Fruit fly (Drosophila melanogaster) whole organism, embryonic: ENCODE measurements around the gene DhpD.

ENCODE experiments used
- ATbp ChIP-seq: fragments of 200-800 bp; sonication (Bioruptor generic); optimal IDR thresholded peaks from 2 replicates; lab custom pipeline; 2017; ENCODE audit warnings: missing biosample characterization, mild to moderate bottlenecking, missing genetic modification characterization, missing genetic modification reagents
- Adf1 ChIP-seq: fragments of 200-800 bp; sonication (Bioruptor generic); IDR thresholded peaks from 2 replicates; pipeline ENCODE4 v1.3.6; 2022; ENCODE audit warnings: missing biosample characterization, missing genetic modification characterization
- Asciz ChIP-seq: fragments of 200-800 bp; sonication (Bioruptor generic); optimal IDR thresholded peaks from 2 replicates; lab custom pipeline; 2017; ENCODE audit warnings: missing biosample characterization, mild to moderate bottlenecking, missing genetic modification characterization, missing genetic modification reagents
- Bteb2 ChIP-seq: fragments of 200-800 bp; sonication (Bioruptor generic); optimal IDR thresholded peaks from 2 replicates; lab custom pipeline; 2016; ENCODE audit warnings: missing biosample characterization, missing genetic modification characterization
- CG10462 ChIP-seq: fragments of 200-800 bp; sonication (Bioruptor generic); optimal IDR thresholded peaks from 2 replicates; lab custom pipeline; 2016; ENCODE audit warnings: missing biosample characterization, missing genetic modification characterization
- CG10959 ChIP-seq: fragments of 200-800 bp; sonication (Bioruptor generic); IDR thresholded peaks from 2 replicates; pipeline ENCODE4 v1.3.6; 2022; ENCODE audit warnings: missing biosample characterization, missing genetic modification characterization
- CG11695 ChIP-seq: fragments of 200-800 bp; sonication (Bioruptor generic); IDR thresholded peaks from 3 replicates; pipeline ENCODE4 v1.3.6; 2022; ENCODE audit warnings: missing biosample characterization, missing genetic modification characterization
- CG1529 ChIP-seq: fragments of 200-800 bp; sonication (Bioruptor generic); optimal IDR thresholded peaks from 3 replicates; lab custom pipeline; 2018; ENCODE audit warnings: missing biosample characterization, missing genetic modification characterization
- CG16863 ChIP-seq: fragments of 200-800 bp; sonication (Bioruptor generic); optimal IDR thresholded peaks from 3 replicates; lab custom pipeline; 2016; ENCODE audit warnings: missing biosample characterization, missing genetic modification characterization
- CG17568 ChIP-seq: fragments of 200-800 bp; sonication (Bioruptor generic); optimal IDR thresholded peaks from 2 replicates; lab custom pipeline; 2018; ENCODE audit warnings: missing biosample characterization, mild to moderate bottlenecking, missing genetic modification characterization, moderate library complexity
- CG3065 ChIP-seq: fragments of 200-800 bp; sonication (Bioruptor generic); optimal IDR thresholded peaks from 2 replicates; lab custom pipeline; 2016; ENCODE audit warnings: missing biosample characterization, missing genetic modification characterization
- CG31224 ChIP-seq: fragments of 200-800 bp; sonication (Bioruptor generic); IDR thresholded peaks from 2 replicates; pipeline ENCODE4 v1.3.6; 2022; ENCODE audit warnings: missing biosample characterization, missing genetic modification characterization
- CG31365 ChIP-seq: fragments of 200-800 bp; sonication (Bioruptor generic); optimal IDR thresholded peaks from 2 replicates; lab custom pipeline; 2018; ENCODE audit warnings: missing biosample characterization, mild to moderate bottlenecking, missing genetic modification characterization
- CG34422 ChIP-seq: fragments of 200-800 bp; sonication (Bioruptor generic); IDR thresholded peaks from 3 replicates; pipeline ENCODE4 v1.3.6; 2022; ENCODE audit warnings: missing biosample characterization, missing genetic modification characterization
- CG4424 ChIP-seq: fragments of 200-800 bp; sonication (Bioruptor generic); optimal IDR thresholded peaks from 3 replicates; lab custom pipeline; 2016; ENCODE audit warnings: missing biosample characterization, missing genetic modification characterization
- CG4854 ChIP-seq: fragments of 200-800 bp; sonication (Bioruptor generic); optimal IDR thresholded peaks from 2 replicates; lab custom pipeline; 2016; ENCODE audit warnings: missing biosample characterization, missing genetic modification characterization, inconsistent platforms
- CG7271 ChIP-seq: fragments of 200-800 bp; sonication (Bioruptor generic); optimal IDR thresholded peaks from 2 replicates; lab custom pipeline; 2018; ENCODE audit warnings: missing biosample characterization, mild to moderate bottlenecking, missing genetic modification characterization, moderate library complexity
- CG8089 ChIP-seq: fragments of 200-800 bp; sonication (Bioruptor generic); optimal IDR thresholded peaks from 3 replicates; lab custom pipeline; 2016; ENCODE audit warnings: missing biosample characterization, missing genetic modification characterization
- CoRest ChIP-seq: fragments of 200-800 bp; sonication (Bioruptor generic); optimal IDR thresholded peaks from 3 replicates; lab custom pipeline; 2018; ENCODE audit warnings: missing biosample characterization, mild to moderate bottlenecking, missing genetic modification characterization, moderate library complexity
- D ChIP-seq, 2 experiments: fragments of 200-800 bp in 1 of 2; fragments of >200 bp in 1 of 2; sonication (Bioruptor generic) in 1 of 2; optimal IDR thresholded peaks; 2 replicates in 1 of 2; 3 replicates in 1 of 2; lab custom pipeline; 2017; ENCODE audit warnings: mild to moderate bottlenecking in 1 of 2, missing biosample characterization in 1 of 2, missing genetic modification characterization in 1 of 2, missing genetic modification reagents in 1 of 2
- Hmr ChIP-seq: fragments of 200-800 bp; sonication (Bioruptor generic); optimal IDR thresholded peaks from 3 replicates; lab custom pipeline; 2017; ENCODE audit warnings: mild to moderate bottlenecking, missing biosample characterization, missing genetic modification reagents, missing genetic modification characterization
- Hr51 ChIP-seq, 2 experiments: fragments of 200-800 bp; sonication (Bioruptor generic); optimal IDR thresholded peaks; 2 replicates in 1 of 2; 3 replicates in 1 of 2; lab custom pipeline; 2016 to 2018; ENCODE audit warnings: missing biosample characterization in 2 of 2, missing genetic modification characterization in 2 of 2, mild to moderate bottlenecking in 1 of 2, moderate library complexity in 1 of 2
- Mes4 ChIP-seq: fragments of 200-800 bp; sonication (Bioruptor generic); optimal IDR thresholded peaks from 2 replicates; lab custom pipeline; 2016; ENCODE audit warnings: missing biosample characterization, missing genetic modification characterization
- NFAT ChIP-seq: fragments of 200-800 bp; sonication (Bioruptor generic); IDR thresholded peaks from 2 replicates; pipeline ENCODE4 v1.3.6; 2022; ENCODE audit warnings: missing biosample characterization, missing genetic modification characterization
- Pdp1 ChIP-seq, 2 experiments: fragments of 200-800 bp; sonication (Bioruptor generic); optimal IDR thresholded peaks; 3 replicates each; lab custom pipeline; 2016; ENCODE audit warnings: missing biosample characterization in 2 of 2, missing genetic modification characterization in 2 of 2, mild to moderate bottlenecking in 1 of 2, moderate library complexity in 1 of 2
- al ChIP-seq: fragments of 200-800 bp; sonication (Bioruptor generic); IDR thresholded peaks from 2 replicates; pipeline ENCODE4 v1.3.6; 2022; ENCODE audit warnings: missing biosample characterization, missing genetic modification characterization
- bcd ChIP-seq: fragments of 200-800 bp; sonication (Bioruptor generic); optimal IDR thresholded peaks from 2 replicates; lab custom pipeline; 2017; ENCODE audit warnings: missing biosample characterization, mild to moderate bottlenecking, missing genetic modification characterization
- chm ChIP-seq: fragments of 200-800 bp; sonication (Bioruptor generic); IDR thresholded peaks from 2 replicates; pipeline ENCODE4 v1.3.6; 2022; ENCODE audit warnings: missing biosample characterization, missing genetic modification characterization
- ci ChIP-seq: fragments of 200-800 bp; sonication (Bioruptor generic); IDR thresholded peaks from 3 replicates; pipeline ENCODE4 v1.3.6; 2022; ENCODE audit warnings: missing biosample characterization, missing genetic modification characterization
- dm ChIP-seq: fragments of 200-800 bp; sonication (Bioruptor generic); optimal IDR thresholded peaks from 3 replicates; lab custom pipeline; 2016; ENCODE audit warnings: missing biosample characterization, missing genetic modification characterization
- ems ChIP-seq: fragments of 200-800 bp; sonication (Bioruptor generic); optimal IDR thresholded peaks from 3 replicates; lab custom pipeline; 2016; ENCODE audit warnings: missing biosample characterization, missing genetic modification characterization
- fru ChIP-seq: fragments of >200 bp; optimal IDR thresholded peaks from 2 replicates; lab custom pipeline; 2017
- gsb ChIP-seq: fragments of 200-800 bp; sonication (Bioruptor generic); IDR thresholded peaks from 2 replicates; pipeline ENCODE4 v1.3.6; 2022; ENCODE audit warnings: missing biosample characterization, missing genetic modification characterization
- jing ChIP-seq: fragments of 200-800 bp; sonication (Bioruptor generic); optimal IDR thresholded peaks from 2 replicates; lab custom pipeline; 2018; ENCODE audit warnings: missing biosample characterization, mild to moderate bottlenecking, missing genetic modification characterization
- lilli ChIP-seq: fragments of 200-800 bp; sonication (Bioruptor generic); optimal IDR thresholded peaks from 3 replicates; lab custom pipeline; 2016; ENCODE audit warnings: missing biosample characterization, missing genetic modification characterization
- luna ChIP-seq: fragments of 200-800 bp; sonication (Bioruptor generic); optimal IDR thresholded peaks from 2 replicates; lab custom pipeline; 2016; ENCODE audit warnings: missing biosample characterization, missing genetic modification characterization
- mam ChIP-seq: fragments of 200-800 bp; sonication (Bioruptor generic); optimal IDR thresholded peaks from 3 replicates; lab custom pipeline; 2016; ENCODE audit warnings: missing biosample characterization, missing genetic modification characterization
- p53 ChIP-seq: fragments of 200-800 bp; sonication (Bioruptor generic); optimal IDR thresholded peaks from 2 replicates; lab custom pipeline; 2016; ENCODE audit warnings: missing biosample characterization, missing genetic modification characterization
- pan ChIP-seq, 4 experiments: fragments of >200 bp in 3 of 4; fragments of 200-800 bp in 1 of 4; sonication (Bioruptor generic) in 1 of 4; optimal IDR thresholded peaks in 3 of 4; IDR thresholded peaks in 1 of 4; 2 replicates each; pipeline versions ENCODE4 v1.3.6 to Lab custom; 2017 to 2022; ENCODE audit warnings: missing biosample characterization in 2 of 4, missing genetic modification characterization in 2 of 4, mixed read lengths in 1 of 4
- pnt ChIP-seq: fragments of 200-800 bp; sonication (Bioruptor generic); optimal IDR thresholded peaks from 3 replicates; lab custom pipeline; 2016; ENCODE audit warnings: missing biosample characterization, missing genetic modification characterization
- repo ChIP-seq: fragments of 200-800 bp; sonication (Bioruptor generic); optimal IDR thresholded peaks from 2 replicates; lab custom pipeline; 2016; ENCODE audit warnings: missing biosample characterization, missing genetic modification characterization
- row ChIP-seq: fragments of 200-800 bp; sonication (Bioruptor generic); IDR thresholded peaks from 3 replicates; pipeline ENCODE4 v1.3.6; 2022; ENCODE audit warnings: missing biosample characterization, missing genetic modification characterization
- sqz ChIP-seq: fragments of 200-800 bp; sonication (Bioruptor generic); optimal IDR thresholded peaks from 3 replicates; lab custom pipeline; 2018; ENCODE audit warnings: missing biosample characterization, mild to moderate bottlenecking, missing genetic modification characterization
- tll ChIP-seq, 2 experiments: fragments of 200-800 bp in 1 of 2; fragments of >200 bp in 1 of 2; sonication (Bioruptor generic) in 1 of 2; optimal IDR thresholded peaks; 2 replicates each; lab custom pipeline; 2017 to 2019; ENCODE audit warnings: missing biosample characterization in 2 of 2, missing genetic modification characterization in 2 of 2, mild to moderate bottlenecking in 1 of 2, moderate library complexity in 1 of 2
- trh ChIP-seq: fragments of 200-800 bp; sonication (Bioruptor generic); optimal IDR thresholded peaks from 2 replicates; lab custom pipeline; 2016; ENCODE audit warnings: missing biosample characterization, missing genetic modification characterization
- tup ChIP-seq: fragments of 200-800 bp; sonication (Bioruptor generic); optimal IDR thresholded peaks from 2 replicates; lab custom pipeline; 2016; ENCODE audit warnings: missing biosample characterization, mild to moderate bottlenecking, missing genetic modification characterization, moderate library complexity
- vnd ChIP-seq: fragments of 200-800 bp; sonication (Bioruptor generic); IDR thresholded peaks from 3 replicates; pipeline ENCODE4 v1.3.6; 2022; ENCODE audit warnings: missing biosample characterization, missing genetic modification characterization; ENCODE audit not compliant: partially characterized antibody
- wek ChIP-seq: fragments of 200-800 bp; sonication (Bioruptor generic); optimal IDR thresholded peaks from 3 replicates; lab custom pipeline; 2018; ENCODE audit warnings: missing biosample characterization, mild to moderate bottlenecking, missing genetic modification characterization, moderate library complexity
- yki ChIP-seq: fragments of >200 bp; optimal IDR thresholded peaks from 3 replicates; lab custom pipeline; 2018

The DhpD gene

dm6 chr3R:4229137-4229764 is at the start of gene DhpD (continued):
- TF ChIP-seq CG31224 (peak; percentile 48; the same call in 1 of the 2 replicates), CG7271 (tag; lab: Kevin White, UChicago) (no peak), pnt (GFP tag; lab: Kevin White, UChicago) (peak; percentile 14), CG10959 (GFP tag; lab: Robert Waterston, UW) (peak; percentile 26; the same call in 1 of the 2 replicates), ems (GFP tag; lab: Kevin White, UChicago) (peak; percentile 29), tll (GFP tag; optimal IDR thresholded peaks at IDR 0.05; lab: Kevin White, UChicago) (no peak), mam (GFP tag; lab: Kevin White, UChicago) (peak; percentile 55), Hmr (GFP tag; lab: Kevin White, UChicago) (peak; percentile 73), trh (GFP tag; lab: Kevin White, UChicago) (no peak), al (peak; percentile 46; the same call in 1 of the 2 replicates), CG17568 (GFP tag; lab: Kevin White, UChicago) (no peak), dm (peak; percentile 35), CG31365 (no peak), fru (lab: Kevin White, UChicago) (no peak), Asciz (GFP tag; lab: Kevin White, UChicago) (peak; percentile 59), tup (GFP tag; lab: Kevin White, UChicago) (no peak), CG10462 (GFP tag; lab: Kevin White, UChicago) (no peak), repo (GFP tag; lab: Kevin White, UChicago) (no peak), CG16863 (no peak), Pdp1 (GFP tag; optimal IDR thresholded peaks at IDR 0.05; lab: Kevin White, UChicago) (peak; percentile 39 to 93), CG11695 (0 out of 3 replicates have a peak, but pooled peaks have one; percentile 32), yki (lab: Kevin White, UChicago) (no peak), CG4854 (peak; percentile 39), pan (optimal IDR thresholded peaks at IDR 0.05; lab: Kevin White, UChicago) (no peak), pan (GFP tag; optimal IDR thresholded peaks at IDR 0.05 in 1 of 2, IDR thresholded peaks at IDR 0.05 in 1 of 2) (peak in 1 of 2 experiments; percentile 74), Bteb2 (peak; percentile 56), row (GFP tag; lab: Robert Waterston, UW) (peak; percentile 88), wek (GFP tag; lab: Kevin White, UChicago) (no peak), vnd (GFP tag; lab: Robert Waterston, UW) (peak; percentile 83), CG34422 (GFP tag; lab: Robert Waterston, UW) (peak; percentile 53; the same call in 1 of the 3 replicates), gsb (peak; percentile 38; the same call in 1 of the 2 replicates), ci (peak; percentile 83; the same call in 2 of the 3 replicates), chm (GFP tag; lab: Robert Waterston, UW) (peak; percentile 30; the same call in 1 of the 2 replicates), Hr51 (GFP tag; optimal IDR thresholded peaks at IDR 0.05; lab: Kevin White, UChicago) (peak; percentile 28 to 65), Adf1 (GFP tag; lab: Robert Waterston, UW) (0 out of 2 replicates have a peak, but pooled peaks have one; percentile 35), CoRest (peak; percentile 78), D (optimal IDR thresholded peaks at IDR 0.05; lab: Kevin White, UChicago) (no peak), D (GFP tag; optimal IDR thresholded peaks at IDR 0.05; lab: Kevin White, UChicago) (peak; percentile 39), NFAT (peak; percentile 93), luna (GFP tag; lab: Kevin White, UChicago) (no peak), ATbp (no peak), CG8089 (GFP tag; lab: Kevin White, UChicago) (peak; percentile 6), sqz (GFP tag; lab: Kevin White, UChicago) (no peak), CG4424 (GFP tag; lab: Kevin White, UChicago) (peak; percentile 68), CG3065 (GFP tag; lab: Kevin White, UChicago) (no peak), p53 (GFP tag; lab: Kevin White, UChicago) (no peak), lilli (peak; percentile 79), jing (peak; percentile 10), CG1529 (GFP tag; lab: Kevin White, UChicago) (no peak), Mes4 (GFP tag; lab: Kevin White, UChicago) (no peak), bcd (GFP tag; lab: Kevin White, UChicago) (peak; percentile 78)
